Fruit fly (Drosophila melanogaster) S2 (cell line): ENCODE data around the gene odd.

ENCODE experiments used
- CG8478 ChIP-seq: fragments of >200 bp; optimal IDR thresholded peaks from 2 replicates; lab custom pipeline; 2018
- CTCF ChIP-seq, 2 experiments: fragments of >200 bp; optimal IDR thresholded peaks; 2 replicates each; lab custom pipeline; 2018

DNA sequence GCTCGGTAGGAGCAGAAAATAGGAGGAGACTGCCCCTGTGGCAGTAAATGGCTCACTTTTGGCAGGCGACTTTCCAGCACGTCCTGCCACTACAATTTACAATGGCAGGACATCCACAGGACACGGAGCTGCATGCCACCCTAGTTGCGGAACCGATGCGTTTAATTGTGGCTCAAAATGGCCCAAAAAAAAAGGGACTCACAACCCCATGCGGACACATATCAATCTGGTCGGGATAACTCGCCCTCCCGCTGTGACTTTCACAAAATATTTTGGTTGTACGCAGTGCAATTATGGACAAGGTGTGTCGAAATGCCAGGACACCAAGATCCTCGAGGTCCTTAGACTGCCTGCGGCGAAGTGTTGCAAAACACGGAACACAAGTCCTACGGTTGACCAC lies 4.0 kb downstream of the odd start:
- TF ChIP-seq CTCF (optimal IDR thresholded peaks at IDR 0.05; lab: Kevin White, UChicago): no peak
- TF ChIP-seq CG8478: no peak
